Fruit fly (Drosophila melanogaster) whole organism, embryonic: Measurements from ENCODE around the gene Ppi1.

ENCODE experiments used
- Adf1 ChIP-seq: fragments of 200-800 bp; sonication (Bioruptor generic); IDR thresholded peaks from 2 replicates; pipeline ENCODE4 v1.3.6; 2022; ENCODE audit warnings: missing biosample characterization, missing genetic modification characterization
- Blimp-1 ChIP-seq: fragments of 200-800 bp; sonication (Bioruptor generic); optimal IDR thresholded peaks from 3 replicates; lab custom pipeline; 2018; ENCODE audit warnings: missing biosample characterization, missing genetic modification characterization, mild to moderate bottlenecking, moderate library complexity, missing genetic modification reagents
- CG10565 ChIP-seq: fragments of 200-800 bp; sonication (Bioruptor generic); optimal IDR thresholded peaks from 3 replicates; lab custom pipeline; 2016; ENCODE audit warnings: missing biosample characterization, mild to moderate bottlenecking, missing genetic modification characterization
- CG11723 ChIP-seq: fragments of 200-800 bp; sonication (Bioruptor generic); optimal IDR thresholded peaks from 2 replicates; lab custom pipeline; 2017; ENCODE audit warnings: missing biosample characterization, mild to moderate bottlenecking, missing genetic modification characterization
- CG12299 ChIP-seq: fragments of 200-800 bp; sonication (Bioruptor generic); optimal IDR thresholded peaks from 2 replicates; lab custom pipeline; 2018; ENCODE audit warnings: missing biosample characterization, mild to moderate bottlenecking, missing genetic modification characterization
- CG12769 ChIP-seq: fragments of 200-800 bp; sonication (Bioruptor generic); optimal IDR thresholded peaks from 2 replicates; lab custom pipeline; 2019; ENCODE audit warnings: missing biosample characterization, mild to moderate bottlenecking, missing genetic modification characterization, moderate library complexity
- CG14050 ChIP-seq: fragments of 200-800 bp; sonication (Bioruptor generic); IDR thresholded peaks from 3 replicates; pipeline ENCODE4 v1.3.6; 2022; ENCODE audit warnings: missing biosample characterization, missing genetic modification characterization
- CG14441 ChIP-seq: fragments of 200-800 bp; sonication (Bioruptor generic); IDR thresholded peaks from 2 replicates; pipeline ENCODE4 v1.3.6; 2022; ENCODE audit warnings: missing biosample characterization, missing genetic modification characterization
- CG16863 ChIP-seq: fragments of 200-800 bp; sonication (Bioruptor generic); optimal IDR thresholded peaks from 3 replicates; lab custom pipeline; 2016; ENCODE audit warnings: missing biosample characterization, missing genetic modification characterization
- CG18262 ChIP-seq: fragments of 200-800 bp; optimal IDR thresholded peaks from 3 replicates; lab custom pipeline; 2019; ENCODE audit warnings: missing biosample characterization, mild to moderate bottlenecking, missing genetic modification characterization, moderate library complexity
- CG18619 ChIP-seq: fragments of 200-800 bp; sonication (Bioruptor generic); optimal IDR thresholded peaks from 3 replicates; lab custom pipeline; 2017; ENCODE audit warnings: missing biosample characterization, mild to moderate bottlenecking, missing genetic modification characterization
- CG4707 ChIP-seq: fragments of 200-800 bp; sonication (Bioruptor generic); optimal IDR thresholded peaks from 2 replicates; lab custom pipeline; 2018; ENCODE audit warnings: missing biosample characterization, mild to moderate bottlenecking, missing genetic modification characterization, moderate library complexity
- CG4820 ChIP-seq: fragments of 200-800 bp; sonication (Bioruptor generic); optimal IDR thresholded peaks from 3 replicates; lab custom pipeline; 2016; ENCODE audit warnings: missing biosample characterization, missing genetic modification characterization
- CG5953 ChIP-seq: fragments of 200-800 bp; sonication (Bioruptor generic); IDR thresholded peaks from 2 replicates; pipeline ENCODE4 v1.3.6; 2022; ENCODE audit warnings: missing biosample characterization, missing genetic modification characterization
- CG6272 ChIP-seq: fragments of 200-800 bp; sonication (Bioruptor generic); IDR thresholded peaks from 2 replicates; pipeline ENCODE4 v1.3.6; 2022; ENCODE audit warnings: missing biosample characterization, missing genetic modification characterization
- CG8281 ChIP-seq: fragments of 200-800 bp; sonication (Bioruptor generic); optimal IDR thresholded peaks from 2 replicates; lab custom pipeline; 2018; ENCODE audit warnings: missing biosample characterization, mild to moderate bottlenecking, missing genetic modification characterization, moderate library complexity
- Chrac-16 ChIP-seq: fragments of 200-800 bp; sonication (Bioruptor generic); optimal IDR thresholded peaks from 3 replicates; lab custom pipeline; 2016; ENCODE audit warnings: missing biosample characterization, missing genetic modification characterization
- Dp ChIP-seq: fragments of 200-800 bp; sonication (Bioruptor generic); optimal IDR thresholded peaks from 2 replicates; lab custom pipeline; 2018; ENCODE audit warnings: missing biosample characterization, mild to moderate bottlenecking, missing genetic modification characterization, moderate library complexity
- Fer3 ChIP-seq: fragments of 200-800 bp; sonication (Bioruptor generic); optimal IDR thresholded peaks from 2 replicates; lab custom pipeline; 2018; ENCODE audit warnings: missing biosample characterization, mild to moderate bottlenecking, missing genetic modification characterization, moderate library complexity
- Gug ChIP-seq: fragments of 200-800 bp; sonication (Bioruptor generic); IDR thresholded peaks from 4 replicates; pipeline ENCODE4 v1.3.6; 2022; ENCODE audit warnings: missing biosample characterization, missing genetic modification characterization
- HLH54F ChIP-seq: fragments of 200-800 bp; sonication (Bioruptor generic); optimal IDR thresholded peaks from 3 replicates; lab custom pipeline; 2016; ENCODE audit warnings: missing biosample characterization, missing genetic modification characterization
- NK7.1 ChIP-seq: fragments of 200-800 bp; sonication (Bioruptor generic); optimal IDR thresholded peaks from 3 replicates; lab custom pipeline; 2016; ENCODE audit warnings: missing biosample characterization, missing genetic modification characterization
- Opbp ChIP-seq: fragments of 200-800 bp; sonication (Bioruptor generic); IDR thresholded peaks from 3 replicates; pipeline ENCODE4 v1.3.6; 2022; ENCODE audit warnings: missing biosample characterization, missing genetic modification characterization; ENCODE audit not compliant: partially characterized antibody
- Poxn ChIP-seq: fragments of 200-800 bp; sonication (Bioruptor generic); IDR thresholded peaks from 2 replicates; pipeline ENCODE4 v1.3.6; 2022; ENCODE audit warnings: missing biosample characterization, missing genetic modification characterization
- Ravus ChIP-seq: fragments of 200-800 bp; sonication (Bioruptor generic); IDR thresholded peaks from 2 replicates; pipeline ENCODE4 v1.3.6; 2022; ENCODE audit warnings: missing biosample characterization, missing genetic modification characterization
- Rx ChIP-seq: fragments of 200-800 bp; sonication (Bioruptor generic); IDR thresholded peaks from 2 replicates; pipeline ENCODE4 v1.3.6; 2022; ENCODE audit warnings: missing biosample characterization, missing genetic modification characterization
- TFAM ChIP-seq: fragments of 200-800 bp; sonication (Bioruptor generic); optimal IDR thresholded peaks from 2 replicates; lab custom pipeline; 2017; ENCODE audit warnings: missing biosample characterization, missing genetic modification characterization, inconsistent platforms
- Usf ChIP-seq: fragments of 200-800 bp; sonication (Bioruptor generic); optimal IDR thresholded peaks from 2 replicates; lab custom pipeline; 2017; ENCODE audit warnings: missing genotype, missing biosample characterization, missing genetic modification characterization
- ac ChIP-seq: fragments of 200-800 bp; sonication (Bioruptor generic); optimal IDR thresholded peaks from 3 replicates; lab custom pipeline; 2017; ENCODE audit warnings: missing biosample characterization, mild to moderate bottlenecking, missing genetic modification characterization
- aop ChIP-seq: fragments of 200-800 bp; sonication (Bioruptor generic); IDR thresholded peaks from 2 replicates; pipeline ENCODE4 v1.3.6; 2022; ENCODE audit warnings: missing biosample characterization, missing genetic modification characterization
- cato ChIP-seq: fragments of 200-800 bp; sonication (Bioruptor generic); optimal IDR thresholded peaks from 2 replicates; lab custom pipeline; 2016; ENCODE audit warnings: missing biosample characterization, missing genetic modification characterization, borderline replicate concordance
- dysf ChIP-seq: fragments of 200-800 bp; sonication (Bioruptor generic); IDR thresholded peaks from 3 replicates; pipeline ENCODE4 v1.3.6; 2022; ENCODE audit warnings: missing biosample characterization, missing genetic modification characterization
- ewg ChIP-seq: fragments of 200-800 bp; sonication (Bioruptor generic); optimal IDR thresholded peaks from 3 replicates; lab custom pipeline; 2017; ENCODE audit warnings: mild to moderate bottlenecking, missing biosample characterization, missing genetic modification reagents, missing genetic modification characterization
- fd96Cb ChIP-seq: fragments of 200-800 bp; sonication (Bioruptor generic); optimal IDR thresholded peaks from 2 replicates; lab custom pipeline; 2018; ENCODE audit warnings: missing biosample characterization, mild to moderate bottlenecking, missing genetic modification characterization, moderate library complexity
- ftz-f1 ChIP-seq: fragments of 200-800 bp; sonication (Bioruptor generic); optimal IDR thresholded peaks from 2 replicates; lab custom pipeline; 2016; ENCODE audit warnings: missing biosample characterization, missing genetic modification characterization
- gcm ChIP-seq: fragments of 200-800 bp; sonication (Bioruptor generic); optimal IDR thresholded peaks from 2 replicates; lab custom pipeline; 2019; ENCODE audit warnings: missing biosample characterization, mild to moderate bottlenecking, missing genetic modification characterization, moderate library complexity
- knrl ChIP-seq: fragments of 200-800 bp; sonication (Bioruptor generic); IDR thresholded peaks from 3 replicates; pipeline ENCODE4 v1.3.6; 2022; ENCODE audit warnings: missing biosample characterization, missing genetic modification characterization; ENCODE audit not compliant: partially characterized antibody
- luna ChIP-seq: fragments of 200-800 bp; sonication (Bioruptor generic); optimal IDR thresholded peaks from 2 replicates; lab custom pipeline; 2016; ENCODE audit warnings: missing biosample characterization, missing genetic modification characterization
- nmo ChIP-seq: fragments of 200-800 bp; sonication (Bioruptor generic); optimal IDR thresholded peaks from 2 replicates; lab custom pipeline; 2018; ENCODE audit warnings: missing biosample characterization, mild to moderate bottlenecking, missing genetic modification characterization, moderate library complexity
- prd ChIP-seq, 3 experiments: fragments of >200 bp in 2 of 3; fragments of 200-800 bp in 1 of 3; sonication (Bioruptor generic) in 1 of 3; optimal IDR thresholded peaks in 2 of 3; IDR thresholded peaks in 1 of 3; 2 replicates in 2 of 3; 3 replicates in 1 of 3; pipeline versions ENCODE4 v1.3.6 to Lab custom; 2017 to 2022; ENCODE audit warnings: missing biosample characterization in 1 of 3, missing genetic modification characterization in 1 of 3
- pzg ChIP-seq: fragments of 200-800 bp; sonication (Bioruptor generic); optimal IDR thresholded peaks from 3 replicates; lab custom pipeline; 2018; ENCODE audit warnings: missing biosample characterization, mild to moderate bottlenecking, missing genetic modification characterization, moderate library complexity
- slp2 ChIP-seq: fragments of 200-800 bp; sonication (Bioruptor generic); optimal IDR thresholded peaks from 2 replicates; lab custom pipeline; 2016; ENCODE audit warnings: missing biosample characterization, missing genetic modification characterization
- stc ChIP-seq: fragments of 200-800 bp; sonication (Bioruptor generic); IDR thresholded peaks from 2 replicates; pipeline ENCODE4 v1.3.6; 2022; ENCODE audit warnings: missing biosample characterization, missing genetic modification characterization
- tin ChIP-seq: fragments of 200-800 bp; sonication (Bioruptor generic); optimal IDR thresholded peaks from 3 replicates; lab custom pipeline; 2016; ENCODE audit warnings: missing biosample characterization, missing genetic modification characterization
- wek ChIP-seq: fragments of 200-800 bp; sonication (Bioruptor generic); optimal IDR thresholded peaks from 3 replicates; lab custom pipeline; 2018; ENCODE audit warnings: missing biosample characterization, mild to moderate bottlenecking, missing genetic modification characterization, moderate library complexity
- zen ChIP-seq: fragments of 200-800 bp; sonication (Bioruptor generic); optimal IDR thresholded peaks from 3 replicates; lab custom pipeline; 2018; ENCODE audit warnings: missing biosample characterization, mild to moderate bottlenecking, missing genetic modification characterization, moderate library complexity
- zfh1 ChIP-seq: fragments of 200-800 bp; sonication (Bioruptor generic); IDR thresholded peaks from 3 replicates; pipeline ENCODE4 v1.3.6; 2022; ENCODE audit warnings: missing biosample characterization, missing genetic modification characterization

Ppi1 gene

DNA sequence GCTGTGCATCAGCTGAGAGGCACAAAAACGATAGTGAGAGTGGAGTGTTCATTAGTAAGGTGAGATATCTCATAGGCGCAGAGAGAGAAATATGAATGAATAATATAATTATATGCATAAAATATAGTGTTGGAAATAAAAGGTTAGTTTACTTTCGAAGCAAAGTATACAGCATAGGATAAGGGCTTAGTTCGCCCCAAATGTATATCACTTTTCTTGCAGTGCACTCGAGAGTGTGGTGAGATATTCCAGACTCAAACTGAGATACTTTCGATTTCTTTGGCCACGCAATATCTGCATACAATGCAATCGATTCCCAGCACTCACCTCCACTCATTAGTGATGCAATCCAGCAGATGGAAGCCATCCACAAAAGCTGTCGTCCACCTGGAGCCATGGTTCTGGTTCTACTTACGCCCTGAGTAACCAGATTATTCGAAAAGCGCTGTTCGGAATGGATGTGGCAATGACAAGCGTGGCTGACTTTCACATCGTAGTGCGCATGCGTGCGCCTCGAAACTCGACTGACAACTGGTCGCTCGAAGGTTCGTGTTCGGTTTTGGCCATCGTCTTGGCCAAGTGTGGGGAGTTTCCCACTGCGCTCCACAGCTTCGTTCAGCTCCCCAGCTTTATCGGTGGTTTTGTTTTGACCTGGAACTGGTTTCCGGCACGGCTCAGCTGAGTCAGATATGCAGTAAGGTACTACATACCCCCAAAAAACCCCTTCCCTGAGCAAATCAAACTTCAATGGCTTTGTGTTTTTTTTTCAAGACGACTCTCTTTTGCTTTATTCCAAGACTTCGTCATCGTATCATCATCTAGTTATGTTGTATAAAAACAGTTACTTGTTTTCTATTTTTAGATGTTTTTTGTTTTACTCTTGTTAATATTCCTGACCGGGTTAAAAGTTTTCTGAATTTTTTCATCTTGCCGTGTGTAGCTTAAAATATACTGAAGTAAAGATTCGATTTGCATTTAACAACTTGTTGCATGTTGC lies 42.0 kb upstream of the Ppi1 start, which contains the start of gene Rsod (continued):
- TF ChIP-seq CG6272 (peak; percentile 55; the same call in 1 of the 2 replicates), Dp (no peak), ftz-f1 (peak; percentile 37), gcm (peak; percentile 14), TFAM (GFP tag; lab: Kevin White, UChicago) (no peak), Poxn (GFP tag; lab: Robert Waterston, UW) (no peak), CG11723 (GFP tag; lab: Kevin White, UChicago) (peak; percentile 36), ewg (GFP tag; lab: Kevin White, UChicago) (peak; percentile 40), Gug (GFP tag; lab: Robert Waterston, UW) (peak; percentile 51; the same call in 2 of the 4 replicates), CG8281 (tag; lab: Kevin White, UChicago) (no peak), slp2 (GFP tag; lab: Kevin White, UChicago) (no peak), Ravus (no peak; the same call in 1 of the 2 replicates), CG12769 (tag; lab: Kevin White, UChicago) (peak; percentile 65), zfh1 (GFP tag; lab: Robert Waterston, UW) (peak; percentile 83), luna (GFP tag; lab: Kevin White, UChicago) (no peak), CG4820 (GFP tag; lab: Kevin White, UChicago) (peak; percentile 11), NK7.1 (no peak), pzg (GFP tag; lab: Kevin White, UChicago) (no peak), Adf1 (GFP tag; lab: Robert Waterston, UW) (no peak), Fer3 (tag; lab: Kevin White, UChicago) (peak; percentile 14), CG12299 (tag; lab: Kevin White, UChicago) (no peak), Opbp (GFP tag; lab: Robert Waterston, UW) (no peak), Usf (GFP tag; lab: Kevin White, UChicago) (no peak), cato (GFP tag; lab: Kevin White, UChicago) (peak; percentile 13), dysf (peak; percentile 84), CG14441 (GFP tag; lab: Robert Waterston, UW) (peak; percentile 69), CG18619 (GFP tag; lab: Kevin White, UChicago) (no peak), Chrac-16 (GFP tag; lab: Kevin White, UChicago) (peak; percentile 36), CG14050 (GFP tag; lab: Robert Waterston, UW) (peak; percentile 52), wek (no peak), zen (tag; lab: Kevin White, UChicago) (no peak), aop (GFP tag; lab: Robert Waterston, UW) (peak; percentile 45; the same call in 1 of the 2 replicates), HLH54F (GFP tag; lab: Kevin White, UChicago) (no peak), stc (GFP tag; lab: Robert Waterston, UW) (peak; percentile 70), tin (peak; percentile 46), CG4707 (no peak), prd (optimal IDR thresholded peaks at IDR 0.05; lab: Kevin White, UChicago) (no peak), prd (GFP tag; IDR thresholded peaks at IDR 0.05; lab: Robert Waterston, UW) (peak; percentile 73; the same call in 2 of the 3 replicates), Rx (peak; percentile 64), ac (GFP tag; lab: Kevin White, UChicago) (no peak), CG16863 (GFP tag; lab: Kevin White, UChicago) (peak; percentile 7), CG18262 (peak; percentile 68), CG10565 (GFP tag; lab: Kevin White, UChicago) (no peak), CG5953 (GFP tag; lab: Robert Waterston, UW) (peak; percentile 47), Blimp-1 (peak; percentile 99), fd96Cb (tag; lab: Kevin White, UChicago) (peak; percentile 64), knrl (GFP tag; lab: Robert Waterston, UW) (no peak), nmo (GFP tag; lab: Kevin White, UChicago) (peak; percentile 55)
